Fruit fly (Drosophila melanogaster) whole organism, embryonic: ENCODE measurements around the gene Tim17a2.

Experiments used
- CG10267 ChIP-seq: fragments of 200-800 bp; sonication (Bioruptor generic); optimal IDR thresholded peaks from 2 replicates; lab custom pipeline; 2018; ENCODE audit warnings: missing biosample characterization, mild to moderate bottlenecking, missing genetic modification characterization, moderate library complexity
- CG12942 ChIP-seq: fragments of 200-800 bp; sonication (Bioruptor generic); optimal IDR thresholded peaks from 3 replicates; lab custom pipeline; 2016; ENCODE audit warnings: missing biosample characterization, missing genetic modification characterization
- CG13775 ChIP-seq: fragments of 200-800 bp; sonication (Bioruptor generic); optimal IDR thresholded peaks from 3 replicates; lab custom pipeline; 2017; ENCODE audit warnings: missing biosample characterization, mild to moderate bottlenecking, missing genetic modification characterization
- CG13894 ChIP-seq: fragments of 200-800 bp; sonication (Bioruptor generic); optimal IDR thresholded peaks from 3 replicates; lab custom pipeline; 2018; ENCODE audit warnings: missing biosample characterization, mild to moderate bottlenecking, missing genetic modification characterization, moderate library complexity
- CG15269 ChIP-seq: fragments of 200-800 bp; sonication (Bioruptor generic); optimal IDR thresholded peaks from 2 replicates; lab custom pipeline; 2018; ENCODE audit warnings: missing biosample characterization, mild to moderate bottlenecking, missing genetic modification characterization, moderate library complexity
- CG16863 ChIP-seq: fragments of 200-800 bp; sonication (Bioruptor generic); optimal IDR thresholded peaks from 3 replicates; lab custom pipeline; 2016; ENCODE audit warnings: missing biosample characterization, missing genetic modification characterization
- CG18764 ChIP-seq: fragments of 200-800 bp; sonication (Bioruptor generic); optimal IDR thresholded peaks from 3 replicates; lab custom pipeline; 2016; ENCODE audit warnings: missing biosample characterization, missing genetic modification characterization
- CG30403 ChIP-seq: fragments of 200-800 bp; sonication (Bioruptor generic); optimal IDR thresholded peaks from 3 replicates; lab custom pipeline; 2016; ENCODE audit warnings: missing biosample characterization, missing genetic modification characterization
- CG30431 ChIP-seq: fragments of 200-800 bp; sonication (Bioruptor generic); optimal IDR thresholded peaks from 2 replicates; lab custom pipeline; 2017; ENCODE audit warnings: missing biosample characterization, missing genetic modification characterization
- CG42726 ChIP-seq: fragments of 200-800 bp; sonication (Bioruptor generic); IDR thresholded peaks from 2 replicates; pipeline ENCODE4 v1.3.6; 2022; ENCODE audit warnings: missing biosample characterization, missing genetic modification characterization; ENCODE audit not compliant: partially characterized antibody
- CG4854 ChIP-seq: fragments of 200-800 bp; sonication (Bioruptor generic); optimal IDR thresholded peaks from 2 replicates; lab custom pipeline; 2016; ENCODE audit warnings: missing biosample characterization, missing genetic modification characterization, inconsistent platforms
- CG6175 ChIP-seq: fragments of 200-800 bp; sonication (Bioruptor generic); IDR thresholded peaks from 3 replicates; pipeline ENCODE4 v1.3.6; 2022; ENCODE audit warnings: missing biosample characterization, missing genetic modification characterization
- CG9797 ChIP-seq: fragments of 200-800 bp; sonication (Bioruptor generic); optimal IDR thresholded peaks from 3 replicates; lab custom pipeline; 2018; ENCODE audit warnings: missing biosample characterization, mild to moderate bottlenecking, missing genetic modification characterization
- CG9817 ChIP-seq: fragments of 200-800 bp; sonication (Bioruptor generic); optimal IDR thresholded peaks from 2 replicates; lab custom pipeline; 2018; ENCODE audit warnings: missing biosample characterization, mild to moderate bottlenecking, missing genetic modification characterization, moderate library complexity
- Dll ChIP-seq: fragments of 200-800 bp; sonication (Bioruptor generic); IDR thresholded peaks from 4 replicates; pipeline ENCODE4 v1.3.6; 2022; ENCODE audit warnings: missing biosample characterization, missing genetic modification characterization; ENCODE audit not compliant: partially characterized antibody
- E2f1 ChIP-seq: fragments of 200-800 bp; sonication (Bioruptor generic); IDR thresholded peaks from 2 replicates; pipeline ENCODE4 v1.3.6; 2022; ENCODE audit warnings: missing biosample characterization, missing genetic modification characterization
- HHEX ChIP-seq: fragments of 200-800 bp; sonication (Bioruptor generic); optimal IDR thresholded peaks from 3 replicates; lab custom pipeline; 2017; ENCODE audit warnings: missing biosample characterization, mild to moderate bottlenecking, missing genetic modification characterization, missing genetic modification reagents
- HmgD ChIP-seq: fragments of 200-800 bp; sonication (Bioruptor generic); optimal IDR thresholded peaks from 3 replicates; lab custom pipeline; 2016; ENCODE audit warnings: missing biosample characterization, missing genetic modification characterization
- Neu2 ChIP-seq: fragments of 200-800 bp; sonication (Bioruptor generic); optimal IDR thresholded peaks from 3 replicates; lab custom pipeline; 2016; ENCODE audit warnings: missing biosample characterization, missing genetic modification characterization, borderline replicate concordance
- Opbp ChIP-seq: fragments of 200-800 bp; sonication (Bioruptor generic); IDR thresholded peaks from 3 replicates; pipeline ENCODE4 v1.3.6; 2022; ENCODE audit warnings: missing biosample characterization, missing genetic modification characterization; ENCODE audit not compliant: partially characterized antibody
- Ptx1 ChIP-seq: fragments of 200-800 bp; sonication (Bioruptor generic); IDR thresholded peaks from 2 replicates; pipeline ENCODE4 v1.3.6; 2022; ENCODE audit warnings: missing biosample characterization, missing genetic modification characterization
- Scr ChIP-seq: fragments of 200-800 bp; sonication (Bioruptor generic); IDR thresholded peaks from 2 replicates; pipeline ENCODE4 v1.3.6; 2022; ENCODE audit warnings: missing biosample characterization, missing genetic modification characterization; ENCODE audit not compliant: partially characterized antibody
- Sin3A ChIP-seq: fragments of >200 bp; optimal IDR thresholded peaks from 2 replicates; lab custom pipeline; 2018
- Trl ChIP-seq, 3 experiments: fragments of >200 bp in 2 of 3; fragments of 200-800 bp in 1 of 3; sonication (Bioruptor generic) in 1 of 3; optimal IDR thresholded peaks; 2 replicates in 1 of 3; 3 replicates in 2 of 3; lab custom pipeline; 2016 to 2017; ENCODE audit warnings: missing biosample characterization in 1 of 3, missing genetic modification characterization in 1 of 3
- ash1 ChIP-seq: fragments of 200-800 bp; sonication (Bioruptor generic); optimal IDR thresholded peaks from 2 replicates; lab custom pipeline; 2018; ENCODE audit warnings: missing biosample characterization, mild to moderate bottlenecking, missing genetic modification characterization
- cg ChIP-seq: fragments of 200-800 bp; sonication (Bioruptor generic); optimal IDR thresholded peaks from 3 replicates; lab custom pipeline; 2019; ENCODE audit warnings: missing biosample characterization, mild to moderate bottlenecking, missing genetic modification characterization, moderate library complexity
- en ChIP-seq: fragments of 200-800 bp; sonication (Bioruptor generic); optimal IDR thresholded peaks from 2 replicates; lab custom pipeline; 2016; ENCODE audit warnings: missing biosample characterization, missing genetic modification characterization
- ewg ChIP-seq: fragments of 200-800 bp; sonication (Bioruptor generic); optimal IDR thresholded peaks from 3 replicates; lab custom pipeline; 2017; ENCODE audit warnings: mild to moderate bottlenecking, missing biosample characterization, missing genetic modification reagents, missing genetic modification characterization
- fd3F ChIP-seq: fragments of 200-800 bp; sonication (Bioruptor generic); optimal IDR thresholded peaks from 2 replicates; lab custom pipeline; 2018; ENCODE audit warnings: missing biosample characterization, mild to moderate bottlenecking, missing genetic modification characterization, moderate library complexity
- fru ChIP-seq: fragments of >200 bp; optimal IDR thresholded peaks from 2 replicates; lab custom pipeline; 2017
- gcm2 ChIP-seq: fragments of 200-800 bp; sonication (Bioruptor generic); optimal IDR thresholded peaks from 2 replicates; lab custom pipeline; 2016; ENCODE audit warnings: missing biosample characterization, missing genetic modification characterization
- gfzf ChIP-seq: fragments of 200-800 bp; sonication (Bioruptor generic); optimal IDR thresholded peaks from 2 replicates; lab custom pipeline; 2016; ENCODE audit warnings: missing biosample characterization, mild to moderate bottlenecking, missing genetic modification characterization, moderate library complexity
- hbn ChIP-seq: fragments of 200-800 bp; sonication (Bioruptor generic); IDR thresholded peaks from 2 replicates; pipeline ENCODE4 v1.3.6; 2022; ENCODE audit warnings: missing biosample characterization, missing genetic modification characterization; ENCODE audit not compliant: partially characterized antibody
- jumu ChIP-seq: fragments of 200-800 bp; sonication (Bioruptor generic); optimal IDR thresholded peaks from 3 replicates; lab custom pipeline; 2016; ENCODE audit warnings: missing biosample characterization, missing genetic modification characterization
- kni ChIP-seq: fragments of 200-800 bp; sonication (Bioruptor generic); optimal IDR thresholded peaks from 3 replicates; lab custom pipeline; 2017; ENCODE audit warnings: mild to moderate bottlenecking, missing biosample characterization, missing genetic modification reagents, missing genetic modification characterization
- lola ChIP-seq, 3 experiments: fragments of >200 bp in 2 of 3; fragments of 200-800 bp in 1 of 3; sonication (Bioruptor generic) in 1 of 3; optimal IDR thresholded peaks; 2 replicates each; lab custom pipeline; 2017 to 2019; ENCODE audit warnings: missing biosample characterization in 3 of 3, missing genetic modification characterization in 3 of 3, mild to moderate bottlenecking in 1 of 3, moderate library complexity in 1 of 3
- pho ChIP-seq: fragments of 200-800 bp; sonication (Bioruptor generic); optimal IDR thresholded peaks from 2 replicates; lab custom pipeline; 2016; ENCODE audit warnings: missing biosample characterization, missing genetic modification characterization
- pum ChIP-seq: fragments of 200-800 bp; sonication (Bioruptor generic); optimal IDR thresholded peaks from 2 replicates; lab custom pipeline; 2016; ENCODE audit warnings: missing biosample characterization, missing genetic modification characterization
- sc ChIP-seq, 3 experiments: fragments of >200 bp in 2 of 3; fragments of 200-800 bp in 1 of 3; sonication (Bioruptor generic) in 1 of 3; optimal IDR thresholded peaks; 2 replicates in 2 of 3; 3 replicates in 1 of 3; lab custom pipeline; 2017; ENCODE audit warnings: mild to moderate bottlenecking in 1 of 3, missing biosample characterization in 1 of 3, missing genetic modification characterization in 1 of 3, missing genetic modification reagents in 1 of 3
- sna ChIP-seq: fragments of 200-800 bp; sonication (Bioruptor generic); IDR thresholded peaks from 2 replicates; pipeline ENCODE4 v1.3.6; 2022; ENCODE audit warnings: missing biosample characterization, missing genetic modification characterization; ENCODE audit not compliant: partially characterized antibody
- stc ChIP-seq: fragments of 200-800 bp; sonication (Bioruptor generic); IDR thresholded peaks from 2 replicates; pipeline ENCODE4 v1.3.6; 2022; ENCODE audit warnings: missing biosample characterization, missing genetic modification characterization
- tap ChIP-seq: fragments of 200-800 bp; optimal IDR thresholded peaks from 3 replicates; lab custom pipeline; 2019; ENCODE audit warnings: missing biosample characterization, mild to moderate bottlenecking, missing genetic modification characterization, moderate library complexity
- tin ChIP-seq: fragments of 200-800 bp; sonication (Bioruptor generic); optimal IDR thresholded peaks from 3 replicates; lab custom pipeline; 2016; ENCODE audit warnings: missing biosample characterization, missing genetic modification characterization
- trem ChIP-seq: fragments of 200-800 bp; optimal IDR thresholded peaks from 3 replicates; lab custom pipeline; 2019; ENCODE audit warnings: missing biosample characterization, mild to moderate bottlenecking, missing genetic modification characterization, moderate library complexity
- unc-4 ChIP-seq: fragments of 200-800 bp; sonication (Bioruptor generic); IDR thresholded peaks from 2 replicates; pipeline ENCODE4 v1.3.6; 2022; ENCODE audit warnings: missing biosample characterization, missing genetic modification characterization; ENCODE audit not compliant: partially characterized antibody
- wdn ChIP-seq: fragments of 200-800 bp; sonication (Bioruptor generic); IDR thresholded peaks from 2 replicates; pipeline ENCODE4 v1.3.6; 2022; ENCODE audit warnings: missing biosample characterization, missing genetic modification characterization
- zf30C ChIP-seq: fragments of 200-800 bp; sonication (Bioruptor generic); optimal IDR thresholded peaks from 3 replicates; lab custom pipeline; 2018; ENCODE audit warnings: missing biosample characterization, mild to moderate bottlenecking, missing genetic modification characterization

Gene Tim17a2

dm6 chr3R:5219466-5219865 lies 43.0 kb downstream of the Tim17a2 start, which contains the start of the genes Prosbeta2R2 and CG1116 (continued):
- TF ChIP-seq Ptx1 (GFP tag; lab: Robert Waterston, UW) = no peak
- TF ChIP-seq trem (tag; lab: Kevin White, UChicago) = peak; percentile 11
- no peak for TF ChIP-seq CG12942 (GFP tag; lab: Kevin White, UChicago)
- TF ChIP-seq ewg (GFP tag; lab: Kevin White, UChicago) = no peak
- TF ChIP-seq CG9817 = no peak
- peak; percentile 60 for TF ChIP-seq gfzf (GFP tag; lab: Kevin White, UChicago)
- no peak for TF ChIP-seq HHEX (GFP tag; lab: Kevin White, UChicago)
- no peak for TF ChIP-seq gcm2 (GFP tag; lab: Kevin White, UChicago)
- TF ChIP-seq CG6175 (GFP tag; lab: Robert Waterston, UW) = no peak
- TF ChIP-seq zf30C (GFP tag; lab: Kevin White, UChicago) = no peak
- no peak for TF ChIP-seq CG13775 (GFP tag; lab: Kevin White, UChicago)
- TF ChIP-seq unc-4 (GFP tag; lab: Robert Waterston, UW) = peak; percentile 57
- no peak for TF ChIP-seq CG15269 (tag; lab: Kevin White, UChicago)
- TF ChIP-seq CG4854 (GFP tag; lab: Kevin White, UChicago) = no peak
- peak; percentile 47; the same call in 2 of the 3 replicates for TF ChIP-seq Opbp (GFP tag; lab: Robert Waterston, UW)
- peak; percentile 88 for TF ChIP-seq CG9797 (GFP tag; lab: Kevin White, UChicago)
- TF ChIP-seq CG18764 = no peak
- TF ChIP-seq CG16863 (GFP tag; lab: Kevin White, UChicago) = no peak
- no peak for TF ChIP-seq CG30431 (GFP tag; lab: Kevin White, UChicago)
- peak; percentile 48 for TF ChIP-seq sna
- TF ChIP-seq sc (optimal IDR thresholded peaks at IDR 0.05; lab: Kevin White, UChicago) = no peak
- no peak for TF ChIP-seq sc (GFP tag; optimal IDR thresholded peaks at IDR 0.05; lab: Kevin White, UChicago)
- TF ChIP-seq CG10267 = no peak
- peak; percentile 42 for TF ChIP-seq Sin3A (lab: Kevin White, UChicago)
- TF ChIP-seq cg (GFP tag; lab: Kevin White, UChicago) = no peak
- TF ChIP-seq Dll = peak; percentile 53; the same call in 3 of the 4 replicates
- TF ChIP-seq CG30403 = no peak
- TF ChIP-seq tap (tag; lab: Kevin White, UChicago) = no peak
- no peak for TF ChIP-seq wdn (GFP tag; lab: Robert Waterston, UW)
- no peak for TF ChIP-seq en (GFP tag; lab: Kevin White, UChicago)
- no peak for TF ChIP-seq tin (GFP tag; lab: Kevin White, UChicago)
- TF ChIP-seq HmgD (GFP tag; lab: Kevin White, UChicago) = no peak
- peak; percentile 48 for TF ChIP-seq Scr
- no peak for TF ChIP-seq Trl (optimal IDR thresholded peaks at IDR 0.05; lab: Kevin White, UChicago)
- no peak for TF ChIP-seq Trl (GFP tag; optimal IDR thresholded peaks at IDR 0.05; lab: Kevin White, UChicago)
- TF ChIP-seq CG42726 (GFP tag; lab: Robert Waterston, UW) = no peak; the same call in 1 of the 2 replicates
- peak; percentile 30; the same call in 1 of the 2 replicates for TF ChIP-seq hbn (GFP tag; lab: Robert Waterston, UW)
- TF ChIP-seq CG13894 (tag; lab: Kevin White, UChicago) = no peak
- TF ChIP-seq ash1 (GFP tag; lab: Kevin White, UChicago) = no peak
- TF ChIP-seq E2f1 (GFP tag; lab: Robert Waterston, UW) = no peak
- no peak for TF ChIP-seq lola (GFP tag; optimal IDR thresholded peaks at IDR 0.05; lab: Kevin White, UChicago)
- TF ChIP-seq pho (GFP tag; lab: Kevin White, UChicago) = no peak
- TF ChIP-seq fru (lab: Kevin White, UChicago) = no peak
- TF ChIP-seq kni (GFP tag; lab: Kevin White, UChicago) = no peak
- TF ChIP-seq pum (GFP tag; lab: Kevin White, UChicago) = no peak
- TF ChIP-seq Neu2 (GFP tag; lab: Kevin White, UChicago) = no peak
- TF ChIP-seq fd3F (GFP tag; lab: Kevin White, UChicago) = no peak
- no peak for TF ChIP-seq jumu (GFP tag; lab: Kevin White, UChicago)
- no peak for TF ChIP-seq stc (GFP tag; lab: Robert Waterston, UW)
- TF ChIP-seq, all 482 proteins: peak for 44
